Worm (Caenorhabditis elegans): ENCODE data around the gene F19B10.2.

ce11 chrII:3663796-3664195 is 11.5 kb upstream of the F19B10.2 start, which contains the start of gene F19B10.6:
- TF ChIP-seq ama-1 (optimal IDR thresholded peaks at IDR 0.05) (no peak), tbx-11 (GFP tag; IDR thresholded peaks at IDR 0.05) (no peak), aly-1 (tag; optimal IDR thresholded peaks at IDR 0.05) (no peak)
